Fruit fly (Drosophila melanogaster): ENCODE data around the gene CG32107.

Gene CG32107

dm6 chr3L:12837196-12837720, 23.8 kb downstream of the CG32107 start:
- TF ChIP-seq OdsH (GFP tag; optimal IDR thresholded peaks at IDR 0.05) (no peak), CrebA (GFP tag; optimal IDR thresholded peaks at IDR 0.05; ENCODE audit: borderline replicate concordance) (no peak), Rel (GFP tag; optimal IDR thresholded peaks at IDR 0.05) (no peak), Rel (tag; optimal IDR thresholded peaks at IDR 0.05) (peak; percentile 38)

- TF ChIP-seq Vsx2 (GFP tag; optimal IDR thresholded peaks at IDR 0.05; ENCODE audit: partially characterized antibody): no peak
- no peak for TF ChIP-seq Mio (GFP tag; optimal IDR thresholded peaks at IDR 0.05)
- TF ChIP-seq brk (GFP tag; optimal IDR thresholded peaks at IDR 0.05): no peak
- TF ChIP-seq HLH106 (tag; optimal IDR thresholded peaks at IDR 0.05): no peak
- no peak for TF ChIP-seq foxo (GFP tag; optimal IDR thresholded peaks at IDR 0.05)
- TF ChIP-seq Hr78 (GFP tag; optimal IDR thresholded peaks at IDR 0.05): no peak
- no peak for TF ChIP-seq Rel (GFP tag; optimal IDR thresholded peaks at IDR 0.05)
- TF ChIP-seq Rel (tag; optimal IDR thresholded peaks at IDR 0.05): peak; percentile 28
- peak; percentile 18 for TF ChIP-seq rgr (GFP tag; optimal IDR thresholded peaks at IDR 0.05)
- TF ChIP-seq CrebA (GFP tag; optimal IDR thresholded peaks at IDR 0.05; ENCODE audit: borderline replicate concordance): no peak
- no peak for TF ChIP-seq dsf (GFP tag; optimal IDR thresholded peaks at IDR 0.05; ENCODE audit: borderline replicate concordance)
- no peak for TF ChIP-seq jim (GFP tag; optimal IDR thresholded peaks at IDR 0.05)
- peak; percentile 67 for TF ChIP-seq Myc (optimal IDR thresholded peaks at IDR 0.05)
These were observed 25.3 kb downstream of the CG32107 start for dm6 chr3L:12835511-12836479.

dm6 chr3L:12834526-12835213, 26.4 kb downstream of the CG32107 start:
- TF ChIP-seq Rel (GFP tag; optimal IDR thresholded peaks at IDR 0.05) (no peak), Rel (tag; optimal IDR thresholded peaks at IDR 0.05) (no peak), Vsx2 (GFP tag; optimal IDR thresholded peaks at IDR 0.05; ENCODE audit: partially characterized antibody) (no peak), Hr78 (GFP tag; optimal IDR thresholded peaks at IDR 0.05) (no peak), Myc (optimal IDR thresholded peaks at IDR 0.05) (no peak)

DNA sequence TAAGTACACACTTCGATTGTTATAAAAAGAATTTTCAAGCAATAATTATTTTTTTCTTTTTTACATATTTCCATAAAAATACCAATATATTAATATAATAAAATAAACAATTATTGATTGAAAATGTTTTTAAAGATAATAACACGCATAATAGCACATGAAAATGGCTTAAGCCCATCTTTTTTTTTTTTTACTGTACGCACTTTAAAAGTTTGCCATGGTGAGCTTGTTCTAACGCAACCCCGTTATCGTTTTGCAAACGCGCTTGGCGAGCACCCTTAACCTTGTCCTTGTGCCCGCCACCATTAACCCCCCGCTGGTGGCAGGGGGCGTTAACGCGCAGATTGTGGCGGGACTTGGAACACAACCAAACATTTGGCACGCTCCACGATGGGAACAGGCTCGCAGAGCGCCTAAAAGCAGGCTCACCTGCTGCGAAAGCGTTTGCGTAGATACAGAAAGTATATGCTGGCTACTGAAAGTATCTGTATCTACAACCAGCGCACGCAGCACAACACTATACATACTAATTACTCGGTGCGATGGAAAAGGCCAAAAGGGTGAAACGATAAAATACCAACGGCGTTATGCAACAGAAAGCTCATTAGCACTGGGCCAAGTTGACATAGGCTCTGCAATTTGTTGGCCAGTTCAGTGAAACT, 27.1 kb downstream of the CG32107 start:
- TF ChIP-seq Sp1 (GFP tag; optimal IDR thresholded peaks at IDR 0.05) (no peak), usp (GFP tag; optimal IDR thresholded peaks at IDR 0.05) (no peak), Abd-B (GFP tag; optimal IDR thresholded peaks at IDR 0.05) (no peak), Mio (GFP tag; optimal IDR thresholded peaks at IDR 0.05) (no peak), sv (GFP tag; optimal IDR thresholded peaks at IDR 0.05) (no peak), h (GFP tag; optimal IDR thresholded peaks at IDR 0.05) (no peak), Myc (optimal IDR thresholded peaks at IDR 0.05) (no peak), dmrt93B (GFP tag; optimal IDR thresholded peaks at IDR 0.05) (no peak), Dfd (GFP tag; optimal IDR thresholded peaks at IDR 0.05) (no peak), psq (GFP tag; optimal IDR thresholded peaks at IDR 0.05) (no peak), jim (GFP tag; optimal IDR thresholded peaks at IDR 0.05) (no peak), ey (GFP tag; optimal IDR thresholded peaks at IDR 0.05) (no peak), dsf (GFP tag; optimal IDR thresholded peaks at IDR 0.05; ENCODE audit: borderline replicate concordance) (no peak), Hr83 (GFP tag; optimal IDR thresholded peaks at IDR 0.05; ENCODE audit: poor library complexity, severe bottlenecking) (no peak), Hnf4 (GFP tag; optimal IDR thresholded peaks at IDR 0.05) (no peak), Vsx2 (GFP tag; optimal IDR thresholded peaks at IDR 0.05; ENCODE audit: partially characterized antibody) (no peak), brk (GFP tag; optimal IDR thresholded peaks at IDR 0.05) (no peak), br (GFP tag; optimal IDR thresholded peaks at IDR 0.05) (no peak), N (GFP tag; optimal IDR thresholded peaks at IDR 0.05) (no peak), fru (GFP tag; optimal IDR thresholded peaks at IDR 0.05) (no peak)

Measured in whole organism, wandering third instar larva.